Worm (Caenorhabditis elegans) whole organism, young adult: ENCODE results near the gene algn-9.

ENCODE experiments used
- B0336.3 ChIP-seq: fragments of 200-800 bp; sonication (Bioruptor generic); IDR thresholded peaks from 2 replicates; pipeline ENCODE4 v1.3.6; 2022; ENCODE audit warnings: missing genetic modification characterization, missing compliant biosample characterization
- D2030.7 ChIP-seq: fragments of 200-800 bp; sonication (Bioruptor generic); IDR thresholded peaks from 2 replicates; pipeline ENCODE4 v1.3.6; 2022; ENCODE audit warnings: missing genetic modification reagents, missing genetic modification characterization, missing compliant biosample characterization
- F23B12.7 ChIP-seq: sonication (generic microtip); optimal IDR thresholded peaks from 2 replicates; lab custom pipeline; 2017; ENCODE audit warnings: missing genetic modification characterization, mild to moderate bottlenecking, missing compliant biosample characterization, antibody characterized with exemption, moderate library complexity; ENCODE audit not compliant: insufficient read depth
- F33H1.4 ChIP-seq: fragments of 200-800 bp; sonication (Bioruptor generic); IDR thresholded peaks from 2 replicates; pipeline ENCODE4 v1.3.6; 2022; ENCODE audit warnings: missing genetic modification reagents, missing genetic modification characterization, missing compliant biosample characterization
- F37B4.10 ChIP-seq: fragments of 200-800 bp; sonication (Bioruptor generic); IDR thresholded peaks from 2 replicates; pipeline ENCODE4 v1.3.6; 2022; ENCODE audit warnings: missing genetic modification characterization, missing compliant biosample characterization
- F52B5.7 ChIP-seq: sonication (generic microtip); optimal IDR thresholded peaks from 2 replicates; lab custom pipeline; 2016; ENCODE audit warnings: mild to moderate bottlenecking, missing genetic modification characterization, missing compliant biosample characterization
- T07F8.4 ChIP-seq: sonication (generic microtip); optimal IDR thresholded peaks from 2 replicates; lab custom pipeline; 2016; ENCODE audit warnings: mild to moderate bottlenecking, missing genetic modification characterization, moderate library complexity, missing compliant biosample characterization
- Y53F4B.3 ChIP-seq: fragments of 200-800 bp; sonication (Bioruptor generic); IDR thresholded peaks from 2 replicates; pipeline ENCODE4 v1.3.6; 2022; ENCODE audit warnings: missing genetic modification reagents, missing genetic modification characterization, missing compliant biosample characterization
- Y79H2A.3 ChIP-seq: fragments of 200-800 bp; sonication (Bioruptor generic); conservative IDR thresholded peaks from 2 replicates; pipeline ENCODE4 v1.3.6; 2022; ENCODE audit warnings: missing genetic modification reagents, missing genetic modification characterization, missing compliant biosample characterization
- aptf-2 ChIP-seq: fragments of 200-800 bp; sonication (Bioruptor generic); conservative IDR thresholded peaks from 2 replicates; pipeline ENCODE4 v1.3.6; 2022; ENCODE audit warnings: missing genetic modification reagents, missing genetic modification characterization, missing compliant biosample characterization
- attf-3 ChIP-seq: fragments of 200-800 bp; sonication (Bioruptor generic); conservative IDR thresholded peaks from 2 replicates; pipeline ENCODE4 v1.3.6; 2022; ENCODE audit warnings: missing genetic modification reagents, missing genetic modification characterization, missing compliant biosample characterization
- attf-5 ChIP-seq: fragments of 200-800 bp; sonication (Bioruptor generic); optimal IDR thresholded peaks from 2 replicates; lab custom pipeline; 2018; ENCODE audit warnings: mild to moderate bottlenecking, missing genetic modification characterization, missing compliant biosample characterization
- ceh-100 ChIP-seq: fragments of 200-800 bp; sonication (Bioruptor generic); IDR thresholded peaks from 2 replicates; pipeline ENCODE4 v1.3.6; 2022; ENCODE audit warnings: missing genetic modification reagents, missing genetic modification characterization, missing compliant biosample characterization
- ceh-40 ChIP-seq: fragments of 200-800 bp; sonication (Bioruptor generic); IDR thresholded peaks from 2 replicates; pipeline ENCODE4 v1.3.6; 2022; ENCODE audit warnings: missing genetic modification characterization, missing compliant biosample characterization
- die-1 ChIP-seq: sonication (generic microtip); optimal IDR thresholded peaks from 2 replicates; lab custom pipeline; 2016; ENCODE audit warnings: missing genotype, mild to moderate bottlenecking, missing genetic modification characterization, missing compliant biosample characterization
- dpff-1 ChIP-seq: sonication (generic microtip); optimal IDR thresholded peaks from 2 replicates; lab custom pipeline; 2017; ENCODE audit warnings: mild to moderate bottlenecking, missing genetic modification characterization, missing compliant biosample characterization
- dpl-1 ChIP-seq: fragments of 150-350 bp; optimal IDR thresholded peaks from 2 replicates; lab custom pipeline; 2014; ENCODE audit warnings: missing biosample characterization, missing genetic modification reagents, missing genetic modification characterization
- efl-1 ChIP-seq: fragments of 150-350 bp; optimal IDR thresholded peaks from 2 replicates; lab custom pipeline; 2014; ENCODE audit warnings: missing biosample characterization, missing genetic modification reagents, missing genetic modification characterization
- ets-4 ChIP-seq: fragments of 200-800 bp; sonication (Bioruptor generic); optimal IDR thresholded peaks from 2 replicates; lab custom pipeline; 2018; ENCODE audit warnings: mild to moderate bottlenecking, missing genetic modification characterization, missing compliant biosample characterization
- gei-17 ChIP-seq: fragments of 200-800 bp; sonication (Bioruptor generic); optimal IDR thresholded peaks from 2 replicates; lab custom pipeline; 2018; ENCODE audit warnings: mild to moderate bottlenecking, missing genetic modification characterization, missing compliant biosample characterization
- hmg-1.2 ChIP-seq: fragments of 200-800 bp; sonication (Bioruptor generic); IDR thresholded peaks from 2 replicates; pipeline ENCODE4 v1.3.6; 2022; ENCODE audit warnings: missing genetic modification reagents, missing genetic modification characterization, missing compliant biosample characterization
- lag-1 ChIP-seq: fragments of 200-800 bp; sonication (Bioruptor generic); IDR thresholded peaks from 2 replicates; pipeline ENCODE4 v1.3.6; 2022; ENCODE audit warnings: missing genetic modification reagents, missing genetic modification characterization, missing compliant biosample characterization
- lin-26 ChIP-seq: fragments of 200-800 bp; sonication (Bioruptor generic); IDR thresholded peaks from 2 replicates; pipeline ENCODE4 v1.3.6; 2022; ENCODE audit warnings: missing genetic modification reagents, missing genetic modification characterization, missing compliant biosample characterization
- lin-35 ChIP-seq, 3 experiments: fragments of 150-350 bp in 2 of 3; sonication (generic microtip) in 1 of 3; optimal IDR thresholded peaks; 2 replicates each; lab custom pipeline; 2014 to 2018; ENCODE audit warnings: missing biosample characterization in 3 of 3, missing genetic modification characterization in 3 of 3, missing genetic modification reagents in 3 of 3
- lin-40 ChIP-seq: sonication (generic microtip); optimal IDR thresholded peaks from 2 replicates; lab custom pipeline; 2016; ENCODE audit warnings: missing genetic modification characterization, mild to moderate bottlenecking, missing compliant biosample characterization, missing genotype, missing genetic modification reagents
- lir-1 ChIP-seq: fragments of 200-800 bp; sonication (Bioruptor generic); conservative IDR thresholded peaks from 2 replicates; pipeline ENCODE4 v1.3.6; 2022; ENCODE audit warnings: missing genetic modification reagents, missing genetic modification characterization, missing compliant biosample characterization
- lsl-1 ChIP-seq: fragments of 200-800 bp; sonication (Bioruptor generic); optimal IDR thresholded peaks from 2 replicates; lab custom pipeline; 2018; ENCODE audit warnings: mild to moderate bottlenecking, missing genetic modification characterization, moderate library complexity, missing compliant biosample characterization
- mcd-1 ChIP-seq: fragments of 200-800 bp; sonication (Bioruptor generic); IDR thresholded peaks from 2 replicates; pipeline ENCODE4 v1.3.6; 2022; ENCODE audit warnings: missing genetic modification reagents, missing genetic modification characterization, missing compliant biosample characterization
- mel-28 ChIP-seq: sonication (generic microtip); optimal IDR thresholded peaks from 2 replicates; lab custom pipeline; 2016; ENCODE audit warnings: borderline replicate concordance, mild to moderate bottlenecking, missing genetic modification characterization, missing compliant biosample characterization
- mes-4 ChIP-seq: sonication (generic microtip); optimal IDR thresholded peaks from 2 replicates; lab custom pipeline; 2016; ENCODE audit warnings: missing genotype, missing genetic modification characterization, missing compliant biosample characterization
- nfyb-1 ChIP-seq: fragments of 200-800 bp; sonication (Bioruptor generic); IDR thresholded peaks from 2 replicates; pipeline ENCODE4 v1.3.6; 2022; ENCODE audit warnings: missing genetic modification reagents, missing genetic modification characterization, missing compliant biosample characterization
- nhr-80 ChIP-seq: sonication (generic microtip); optimal IDR thresholded peaks from 2 replicates; lab custom pipeline; 2016; ENCODE audit warnings: missing genetic modification characterization, missing compliant biosample characterization
- pbrm-1 ChIP-seq: fragments of 200-800 bp; sonication (Bioruptor generic); IDR thresholded peaks from 2 replicates; pipeline ENCODE4 v1.3.6; 2022; ENCODE audit warnings: missing genetic modification reagents, missing genetic modification characterization, missing compliant biosample characterization
- rec-8 ChIP-seq, 2 experiments: sonication (generic microtip); optimal IDR thresholded peaks; 2 replicates each; lab custom pipeline; 2016; ENCODE audit warnings: mild to moderate bottlenecking in 2 of 2, missing genetic modification characterization in 2 of 2, missing genetic modification reagents in 2 of 2, missing genotype in 2 of 2, missing biosample characterization in 1 of 2, missing compliant biosample characterization in 1 of 2, moderate library complexity in 1 of 2
- snpc-1.3 ChIP-seq: sonication (generic microtip); optimal IDR thresholded peaks from 2 replicates; lab custom pipeline; 2017; ENCODE audit warnings: missing genetic modification characterization, mild to moderate bottlenecking, missing compliant biosample characterization, antibody characterized with exemption, moderate library complexity, missing genotype, missing genetic modification reagents; ENCODE audit not compliant: insufficient read depth
- snpc-4 ChIP-seq, 5 experiments: fragments of 150-350 bp in 1 of 5; sonication (generic microtip) in 4 of 5; optimal IDR thresholded peaks; 2 replicates each; lab custom pipeline; 2014 to 2018; ENCODE audit warnings: missing genetic modification characterization in 5 of 5, missing biosample characterization in 3 of 5, antibody characterized with exemption in 2 of 5, mild to moderate bottlenecking in 2 of 5, missing compliant biosample characterization in 2 of 5, missing genotype in 2 of 5, moderate library complexity in 2 of 5, missing genetic modification reagents in 1 of 5
- sptf-2 ChIP-seq: fragments of 200-800 bp; sonication (Bioruptor generic); optimal IDR thresholded peaks from 2 replicates; lab custom pipeline; 2018; ENCODE audit warnings: mild to moderate bottlenecking, missing genetic modification characterization, missing compliant biosample characterization
- tlf-1 ChIP-seq: fragments of 200-800 bp; sonication (Bioruptor generic); optimal IDR thresholded peaks from 2 replicates; lab custom pipeline; 2018; ENCODE audit warnings: mild to moderate bottlenecking, missing genetic modification characterization, missing compliant biosample characterization
- unc-130 ChIP-seq: sonication (generic microtip); optimal IDR thresholded peaks from 2 replicates; lab custom pipeline; 2016; ENCODE audit warnings: missing genetic modification reagents, missing genetic modification characterization, missing compliant biosample characterization
- unc-62 ChIP-seq: fragments of 150-350 bp; optimal IDR thresholded peaks from 2 replicates; lab custom pipeline; 2014; ENCODE audit warnings: missing biosample characterization, missing genetic modification reagents, missing genetic modification characterization
- xnd-1 ChIP-seq: sonication (generic microtip); optimal IDR thresholded peaks from 2 replicates; lab custom pipeline; 2016; ENCODE audit warnings: missing genotype, missing genetic modification reagents, missing genetic modification characterization, missing compliant biosample characterization

Gene algn-9

DNA sequence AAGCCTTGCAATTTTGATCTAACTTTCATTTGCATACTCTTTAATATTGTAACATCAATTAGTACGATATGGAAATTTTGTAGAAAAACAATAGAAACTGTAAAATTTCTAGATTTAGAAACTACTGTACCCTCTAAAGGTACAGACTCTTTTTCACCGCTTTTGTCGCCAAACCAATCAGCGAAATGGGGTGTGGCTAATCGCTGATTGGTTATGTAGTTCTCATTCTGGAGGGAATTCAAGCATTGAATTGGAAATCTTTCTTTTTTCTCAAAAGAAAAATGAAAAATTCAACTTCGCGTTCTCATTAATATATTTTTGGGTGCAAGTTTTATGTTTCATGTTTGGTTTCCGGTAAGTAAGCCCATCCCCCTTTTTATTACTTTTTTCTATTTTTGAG is 19.4 kb downstream of the algn-9 start:
- TF ChIP-seq lag-1 (no peak), dpl-1 (no peak), lsl-1 (GFP tag; lab: Kevin White, UChicago) (no peak), lin-26 (no peak), sptf-2 (GFP tag; lab: Kevin White, UChicago) (no peak), D2030.7 (GFP tag; lab: Robert Waterston, UW) (no peak), unc-130 (no peak), die-1 (tag; lab: Kevin White, UChicago) (no peak), mcd-1 (no peak), nhr-80 (tag; lab: Kevin White, UChicago) (no peak), lir-1 (GFP tag; lab: Robert Waterston, UW) (no peak), pbrm-1 (GFP tag; lab: Robert Waterston, UW) (no peak), F37B4.10 (GFP tag; lab: Robert Waterston, UW) (no peak), dpff-1 (tag; lab: Kevin White, UChicago) (no peak), xnd-1 (no peak), B0336.3 (no peak), ceh-100 (no peak), nfyb-1 (GFP tag; lab: Robert Waterston, UW) (no peak), unc-62 (GFP tag; lab: Kevin White, UChicago) (no peak), Y79H2A.3 (GFP tag; lab: Robert Waterston, UW) (no peak)

DNA sequence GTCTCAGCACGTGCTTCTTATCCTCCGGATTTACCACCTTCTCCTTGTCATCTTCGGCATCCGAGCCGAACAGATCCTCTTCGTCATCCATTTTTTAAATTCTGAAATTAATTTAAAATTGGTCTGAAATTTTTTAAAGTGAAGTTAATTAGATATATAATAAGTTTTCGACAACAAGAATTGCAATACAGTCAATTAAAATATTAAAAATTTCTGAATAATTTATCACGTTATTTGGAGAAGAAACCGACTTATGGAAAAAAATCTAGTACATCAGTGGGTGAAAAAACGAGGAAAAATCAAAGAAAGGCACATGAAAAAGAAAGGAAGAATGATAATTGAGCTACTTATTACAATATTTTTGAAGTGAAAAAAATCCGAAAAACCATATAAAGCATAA is 21.4 kb downstream of the algn-9 start, which contains the start of gene taf-13:
taf-13 (minus strand) TSS at position 101 of the 400 bp plus-strand sequence.
- no peak for TF ChIP-seq dpff-1 (tag; lab: Kevin White, UChicago)
- no peak for TF ChIP-seq ets-4 (GFP tag; lab: Kevin White, UChicago)
- no peak for TF ChIP-seq snpc-4 (GFP tag; optimal IDR thresholded peaks at IDR 0.05; lab: Kevin White, UChicago)
- no peak for TF ChIP-seq snpc-4 (tag; optimal IDR thresholded peaks at IDR 0.05; lab: Kevin White, UChicago)
- no peak for TF ChIP-seq aptf-2 (GFP tag; lab: Robert Waterston, UW)
- no peak for TF ChIP-seq gei-17 (GFP tag; lab: Kevin White, UChicago)
- TF ChIP-seq, all 124 proteins: peak for 0

DNA sequence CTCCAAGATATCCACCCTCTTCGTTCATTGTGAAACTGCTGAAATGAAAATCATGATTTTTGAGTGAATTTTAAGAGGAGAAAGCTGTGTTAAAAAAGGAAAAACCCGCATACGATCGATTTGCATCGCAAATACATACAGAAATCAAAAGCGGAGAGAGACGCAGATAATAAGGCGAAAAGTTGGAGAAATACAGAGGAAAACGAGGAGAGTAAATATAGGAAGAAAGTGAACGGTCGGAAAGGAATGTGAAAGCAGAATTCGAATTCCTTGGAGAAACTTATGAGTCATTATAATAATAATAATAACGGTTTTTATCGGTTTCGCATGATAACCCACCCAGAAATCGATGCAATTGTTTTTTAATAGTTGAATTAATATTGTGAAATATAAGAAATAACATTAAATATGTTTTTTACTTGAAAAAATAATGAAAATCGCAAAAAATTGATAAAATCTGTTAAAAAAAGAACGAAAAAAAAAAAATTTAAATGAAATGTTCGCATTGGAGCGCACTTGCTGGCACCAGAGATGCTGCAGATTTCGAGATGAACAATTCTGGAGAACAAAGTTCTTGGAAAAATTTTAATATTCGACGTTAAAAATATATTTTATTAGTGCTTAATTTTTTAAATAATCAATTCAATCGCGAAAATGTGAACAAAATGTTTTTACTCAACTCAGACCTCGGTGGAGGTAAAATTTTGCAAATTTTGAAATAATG is 23.3 kb downstream of the algn-9 start, which contains the start of gene ccm-3:
ccm-3 (minus strand) TSS at position 38 of the 724 bp plus-strand sequence.
- TF ChIP-seq nhr-80 (tag; lab: Kevin White, UChicago) = peak; percentile 32
- TF ChIP-seq ceh-100 = peak; percentile 69; the same call in 1 of the 2 replicates
- no peak for TF ChIP-seq F37B4.10 (GFP tag; lab: Robert Waterston, UW)
- peak; percentile 10 for TF ChIP-seq efl-1 (GFP tag; lab: Kevin White, UChicago)
- no peak for TF ChIP-seq dpff-1 (tag; lab: Kevin White, UChicago)
- peak; percentile 32; the same call in 1 of the 2 replicates for TF ChIP-seq hmg-1.2 (GFP tag; lab: Robert Waterston, UW)
- peak in 1 of 3 experiments; percentile 36 for TF ChIP-seq lin-35 (GFP tag; optimal IDR thresholded peaks at IDR 0.05; lab: Kevin White, UChicago)
- peak; percentile 84 for TF ChIP-seq mcd-1
- peak; percentile 79 for TF ChIP-seq attf-5 (GFP tag; lab: Kevin White, UChicago)
- TF ChIP-seq F23B12.7 = peak; percentile 1
- TF ChIP-seq F52B5.7 (tag; lab: Kevin White, UChicago) = no peak

DNA sequence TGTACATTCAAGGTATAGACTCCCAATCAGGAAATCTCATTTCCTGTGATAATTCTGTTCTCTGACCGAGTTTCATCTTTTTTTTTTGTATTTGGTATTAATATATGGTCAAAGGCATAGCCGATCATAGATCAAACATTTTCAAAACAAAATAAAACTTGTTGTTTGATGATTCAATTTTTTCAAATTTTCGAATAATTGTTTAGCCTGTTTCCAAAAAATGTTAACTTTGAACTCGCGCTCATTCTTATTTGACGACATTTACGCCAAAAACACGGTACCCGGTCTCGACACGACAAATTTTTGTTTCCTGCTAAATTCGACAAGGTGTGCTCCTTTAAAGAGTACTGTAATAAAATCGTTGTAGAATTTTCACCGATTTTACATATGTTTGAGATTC is 24.7 kb downstream of the algn-9 start:
- TF ChIP-seq tlf-1 (GFP tag; lab: Kevin White, UChicago) (no peak), Y79H2A.3 (GFP tag; lab: Robert Waterston, UW) (no peak), snpc-1.3 (tag; lab: Kevin White, UChicago) (no peak), mes-4 (tag; lab: Kevin White, UChicago) (no peak), lin-40 (no peak), ceh-40 (no peak), F33H1.4 (no peak), T07F8.4 (tag; lab: Kevin White, UChicago) (no peak), attf-3 (no peak), mel-28 (tag; lab: Kevin White, UChicago) (no peak), rec-8 (tag; optimal IDR thresholded peaks at IDR 0.05; lab: Kevin White, UChicago) (no peak), Y53F4B.3 (no peak)
